Worm (Caenorhabditis elegans): Measurements from ENCODE around the gene T24A6.16.

The T24A6.16 gene

DNA sequence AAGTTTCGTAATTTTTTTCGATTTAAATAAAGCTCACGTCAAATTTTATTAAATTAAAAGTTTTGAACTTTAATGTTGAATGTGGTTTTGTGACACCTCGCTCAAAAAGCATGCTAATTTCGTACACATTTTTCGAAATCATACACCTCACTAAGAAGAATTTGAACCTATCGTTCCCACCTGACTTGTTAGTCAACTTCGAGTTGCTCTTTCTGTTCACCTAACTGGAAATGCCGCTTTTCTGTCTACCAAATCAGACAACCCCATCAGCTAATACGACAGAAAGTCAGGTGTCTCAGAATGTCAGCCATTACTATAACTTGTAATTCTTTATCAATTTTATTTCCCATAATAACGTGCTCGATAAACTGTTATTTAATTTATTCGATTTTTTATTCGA lies 32.3 kb downstream of the T24A6.16 start, which contains the start of gene srbc-66:
srbc-66 (plus strand) TSS at position 301 of the 400 bp plus-strand sequence.
- TF ChIP-seq sdz-12 (GFP tag; optimal IDR thresholded peaks at IDR 0.05) (no peak), egl-27 (tag; optimal IDR thresholded peaks at IDR 0.05) (no peak), nhr-111 (GFP tag; optimal IDR thresholded peaks at IDR 0.05) (no peak), nhr-48 (tag; optimal IDR thresholded peaks at IDR 0.05) (no peak), ceh-44 (GFP tag; IDR thresholded peaks at IDR 0.05) (no peak), hlh-11 (tag; optimal IDR thresholded peaks at IDR 0.05) (no peak)

DNA sequence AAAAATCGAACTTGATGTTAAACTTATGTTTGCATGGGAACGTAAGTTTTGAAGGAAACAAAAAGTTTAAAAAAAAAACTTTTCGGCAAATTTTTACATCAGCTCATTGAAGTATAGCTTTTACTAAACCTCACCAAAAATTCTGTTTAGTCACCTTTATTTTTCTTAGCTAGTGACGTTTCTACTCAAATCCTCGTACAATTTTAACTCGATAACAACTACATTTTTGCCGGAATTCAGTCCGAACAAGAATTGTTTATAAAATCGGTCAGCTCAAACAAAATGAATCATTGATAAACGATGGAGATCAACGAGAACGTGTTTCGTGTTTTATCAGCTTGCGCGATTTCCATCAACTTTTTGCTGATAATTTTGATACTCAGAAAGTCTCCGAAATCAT lies 35.8 kb downstream of the T24A6.16 start, which contains the start of gene str-260:
str-260 (plus strand) TSS at position 301 of the 400 bp plus-strand sequence.
- no peak for TF ChIP-seq F49E8.2 (tag; optimal IDR thresholded peaks at IDR 0.05; ENCODE audit: borderline replicate concordance)
- no peak for TF ChIP-seq hif-1 (tag; optimal IDR thresholded peaks at IDR 0.05)
- TF ChIP-seq lir-3 (tag; optimal IDR thresholded peaks at IDR 0.05), result no peak
- TF ChIP-seq snpc-4 (tag; optimal IDR thresholded peaks at IDR 0.05), result no peak
- TF ChIP-seq T26A8.4 (GFP tag; IDR thresholded peaks at IDR 0.05), result no peak
- TF ChIP-seq lsy-2 (tag; optimal IDR thresholded peaks at IDR 0.05), result no peak
- TF ChIP-seq F26F4.8 (GFP tag; conservative IDR thresholded peaks at IDR 0.05), result no peak
- TF ChIP-seq hmg-1.1 (GFP tag; IDR thresholded peaks at IDR 0.05), result no peak
- TF ChIP-seq lin-13 (GFP tag; optimal IDR thresholded peaks at IDR 0.05), result no peak
- no peak for TF ChIP-seq attf-4 (tag; optimal IDR thresholded peaks at IDR 0.05)
- no peak for TF ChIP-seq duxl-1 (tag; optimal IDR thresholded peaks at IDR 0.05; ENCODE audit: poor library complexity)
- no peak for TF ChIP-seq nhr-6 (tag; optimal IDR thresholded peaks at IDR 0.05)
- no peak for TF ChIP-seq rbr-2 (tag; optimal IDR thresholded peaks at IDR 0.05)
- no peak for TF ChIP-seq F10B5.3 (tag; optimal IDR thresholded peaks at IDR 0.05)
- no peak for TF ChIP-seq R02D3.7 (tag; optimal IDR thresholded peaks at IDR 0.05)
- TF ChIP-seq zfp-3 (GFP tag; conservative IDR thresholded peaks at IDR 0.05), result no peak
- TF ChIP-seq unc-39 (tag; optimal IDR thresholded peaks at IDR 0.05), result no peak

DNA sequence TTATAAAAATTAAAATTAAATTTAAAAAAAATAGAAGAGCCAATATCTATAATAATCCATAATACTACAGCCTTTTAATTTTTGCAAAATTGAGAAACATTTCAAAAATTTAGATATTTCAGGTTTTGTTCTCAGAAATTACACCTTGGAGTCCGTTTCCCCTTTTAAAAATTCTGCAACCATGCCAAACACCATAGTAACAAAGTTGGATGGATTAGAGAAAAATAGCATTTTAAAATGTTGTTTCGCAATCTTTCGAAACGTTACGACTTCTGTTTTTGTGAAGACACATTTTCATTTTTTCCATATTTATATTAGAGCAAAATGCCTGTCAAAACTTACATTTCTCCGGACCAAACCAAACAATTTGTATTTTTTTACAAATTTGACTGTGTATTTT lies 37.8 kb downstream of the T24A6.16 start, which contains the start of gene T24A6.7:
T24A6.7 (plus strand) TSS at position 301 of the 400 bp plus-strand sequence.
- TF ChIP-seq nhr-10 (tag; optimal IDR thresholded peaks at IDR 0.05) (no peak), set-16 (GFP tag; IDR thresholded peaks at IDR 0.05) (no peak), nhr-25 (tag; optimal IDR thresholded peaks at IDR 0.05; ENCODE audit: borderline replicate concordance, insufficient read depth) (no peak), unc-62 (GFP tag; optimal IDR thresholded peaks at IDR 0.05 in 1 of 2) (no peak), unc-62 (tag; optimal IDR thresholded peaks at IDR 0.05) (no peak), pha-4 (GFP tag; IDR thresholded peaks at IDR 0.05) (no peak), pha-4 (tag; optimal IDR thresholded peaks at IDR 0.05) (no peak), daf-16 (GFP tag; optimal IDR thresholded peaks at IDR 0.05) (no peak), daf-16 (tag; optimal IDR thresholded peaks at IDR 0.05) (no peak), ZK337.2 (GFP tag; IDR thresholded peaks at IDR 0.05) (no peak), nhr-41 (GFP tag; IDR thresholded peaks at IDR 0.05) (no peak)

ce11 chrV:3523262-3523661 lies 39.5 kb downstream of the T24A6.16 start, which contains the start of gene irg-1:
TSS of gene irg-1 (plus strand) at chrV:3523587.
- no peak for TF ChIP-seq T26A8.4 (GFP tag; IDR thresholded peaks at IDR 0.05)
- peak in 1 of 2 experiments; percentile 27 for TF ChIP-seq unc-62 (GFP tag; optimal IDR thresholded peaks at IDR 0.05 in 1 of 2)
- TF ChIP-seq unc-62 (tag; optimal IDR thresholded peaks at IDR 0.05), result no peak
- TF ChIP-seq ctbp-1 (GFP tag; IDR thresholded peaks at IDR 0.05), result no peak
- no peak for TF ChIP-seq nhr-25 (tag; optimal IDR thresholded peaks at IDR 0.05; ENCODE audit: borderline replicate concordance, insufficient read depth)
- no peak for TF ChIP-seq skn-1 (tag; optimal IDR thresholded peaks at IDR 0.05)
- TF ChIP-seq aha-1 (tag), result peak; percentile 56
- TF ChIP-seq nhr-28 (tag; optimal IDR thresholded peaks at IDR 0.05), result peak; percentile 54
- TF ChIP-seq mxl-2 (GFP tag; conservative IDR thresholded peaks at IDR 0.05), result no peak
- TF ChIP-seq hlh-30 (tag; optimal IDR thresholded peaks at IDR 0.05; ENCODE audit: insufficient read depth), result no peak
- TF ChIP-seq pha-4 (GFP tag; IDR thresholded peaks at IDR 0.05), result no peak
- TF ChIP-seq pha-4 (tag; optimal IDR thresholded peaks at IDR 0.05), result peak; percentile 30
- TF ChIP-seq nhr-77 (tag; optimal IDR thresholded peaks at IDR 0.05), result peak; percentile 37
- no peak for TF ChIP-seq daf-16 (GFP tag; optimal IDR thresholded peaks at IDR 0.05)
- peak; percentile 72 for TF ChIP-seq daf-16 (tag; optimal IDR thresholded peaks at IDR 0.05)
- TF ChIP-seq pqm-1 (tag; optimal IDR thresholded peaks at IDR 0.05), result peak; percentile 4
- TF ChIP-seq ces-1 (GFP tag; optimal IDR thresholded peaks at IDR 0.05), result no peak
- TF ChIP-seq lin-39 (tag; optimal IDR thresholded peaks at IDR 0.05), result no peak
- TF ChIP-seq nhr-237 (tag; optimal IDR thresholded peaks at IDR 0.05), result no peak
- TF ChIP-seq spr-3 (GFP tag; optimal IDR thresholded peaks at IDR 0.05), result no peak
- no peak for TF ChIP-seq zag-1 (tag; optimal IDR thresholded peaks at IDR 0.05)
- no peak for TF ChIP-seq fkh-10 (GFP tag; optimal IDR thresholded peaks at IDR 0.05)
- TF ChIP-seq hif-1 (tag; optimal IDR thresholded peaks at IDR 0.05), result no peak

All from whole organism, L4 larva.